Fruit fly (Drosophila melanogaster): ENCODE data around the gene CG14823.

dm6 chr3L:7091331-7091904 is 25.3 kb downstream of the CG14823 start:
- TF ChIP-seq chn (GFP tag; optimal IDR thresholded peaks at IDR 0.05): no peak
- TF ChIP-seq eve (GFP tag; optimal IDR thresholded peaks at IDR 0.05): no peak
- no peak for TF ChIP-seq CG12236 (GFP tag; optimal IDR thresholded peaks at IDR 0.05)
- TF ChIP-seq ken (GFP tag; IDR thresholded peaks at IDR 0.05): no peak
- no peak for TF ChIP-seq CG4404 (GFP tag; IDR thresholded peaks at IDR 0.05)
- TF ChIP-seq CG16779 (GFP tag; IDR thresholded peaks at IDR 0.05): no peak
- no peak for TF ChIP-seq tin (GFP tag; optimal IDR thresholded peaks at IDR 0.05)
- no peak for TF ChIP-seq CG9797 (GFP tag; optimal IDR thresholded peaks at IDR 0.05)
- TF ChIP-seq CG7745 (tag; optimal IDR thresholded peaks at IDR 0.05): no peak
- no peak for TF ChIP-seq ERR (GFP tag; optimal IDR thresholded peaks at IDR 0.05)

Measured in whole organism, embryonic.